Worm (Caenorhabditis elegans) whole organism, L4/young adult: ENCODE measurements around the gene ugt-62.

Source experiments
- dao-5 ChIP-seq: sonication (generic microtip); optimal IDR thresholded peaks from 2 replicates; lab custom pipeline; 2016; ENCODE audit warnings: missing genotype, missing genetic modification characterization, moderate library complexity, missing compliant biosample characterization
- him-1 ChIP-seq: sonication (generic microtip); optimal IDR thresholded peaks from 2 replicates; lab custom pipeline; 2016; ENCODE audit warnings: missing genotype, missing genetic modification reagents, missing genetic modification characterization, missing compliant biosample characterization

- TF ChIP-seq dao-5 (tag; lab: Kevin White, UChicago) (no peak), him-1 (tag; lab: Kevin White, UChicago) (no peak)
These were observed 22.6 kb downstream of the ugt-62 start for ce11 chrIII:4517781-4518180.
